Worm (Caenorhabditis elegans): ENCODE data around the gene srh-104.

The srh-104 gene

ce11 chrV:16244078-16244477 lies at the start of gene srh-104:
Gene srh-104 (minus strand): TSS chrV:16244178.
- no peak for TF ChIP-seq pes-1 (GFP tag; IDR thresholded peaks at IDR 0.05)
- TF ChIP-seq tra-4 (tag; optimal IDR thresholded peaks at IDR 0.05), result no peak
- no peak for TF ChIP-seq flt-1 (GFP tag; IDR thresholded peaks at IDR 0.05)
- no peak for TF ChIP-seq tbx-37 (GFP tag; conservative IDR thresholded peaks at IDR 0.05)
- TF ChIP-seq hmg-4 (GFP tag; optimal IDR thresholded peaks at IDR 0.05), result no peak
- no peak for TF ChIP-seq hnd-1 (tag; optimal IDR thresholded peaks at IDR 0.05)
- TF ChIP-seq sea-1 (GFP tag; conservative IDR thresholded peaks at IDR 0.05), result no peak
- TF ChIP-seq ceh-36 (tag; optimal IDR thresholded peaks at IDR 0.05), result no peak
- no peak for TF ChIP-seq scrt-1 (GFP tag; IDR thresholded peaks at IDR 0.05)
- TF ChIP-seq tbx-11 (GFP tag; IDR thresholded peaks at IDR 0.05), result no peak
- no peak for TF ChIP-seq B0310.2 (tag; optimal IDR thresholded peaks at IDR 0.05)
- no peak for TF ChIP-seq ceh-13 (GFP tag; optimal IDR thresholded peaks at IDR 0.05)
- TF ChIP-seq aly-1 (tag; optimal IDR thresholded peaks at IDR 0.05), result no peak
- TF ChIP-seq ama-1 (optimal IDR thresholded peaks at IDR 0.05), result no peak
- TF ChIP-seq F13C5.2 (tag; optimal IDR thresholded peaks at IDR 0.05), result no peak

- TF ChIP-seq tbx-11 (GFP tag; IDR thresholded peaks at IDR 0.05) (no peak), aly-1 (tag; optimal IDR thresholded peaks at IDR 0.05) (no peak), F13C5.2 (tag; optimal IDR thresholded peaks at IDR 0.05) (no peak), tbx-37 (GFP tag; conservative IDR thresholded peaks at IDR 0.05) (no peak), hnd-1 (tag; optimal IDR thresholded peaks at IDR 0.05) (no peak), hmg-4 (GFP tag; optimal IDR thresholded peaks at IDR 0.05) (no peak), tra-4 (tag; optimal IDR thresholded peaks at IDR 0.05) (no peak), B0310.2 (tag; optimal IDR thresholded peaks at IDR 0.05) (no peak), ets-7 (tag; optimal IDR thresholded peaks at IDR 0.05) (no peak), ceh-36 (tag; optimal IDR thresholded peaks at IDR 0.05) (no peak), pes-1 (GFP tag; IDR thresholded peaks at IDR 0.05) (no peak), flt-1 (GFP tag; IDR thresholded peaks at IDR 0.05) (no peak), hmbx-1 (tag; optimal IDR thresholded peaks at IDR 0.05) (no peak), sea-1 (GFP tag; conservative IDR thresholded peaks at IDR 0.05) (no peak), ama-1 (optimal IDR thresholded peaks at IDR 0.05) (no peak), ceh-13 (GFP tag; optimal IDR thresholded peaks at IDR 0.05) (no peak), scrt-1 (GFP tag; IDR thresholded peaks at IDR 0.05) (no peak)
These were observed 48.4 kb upstream of the srh-104 start, which contains the start of gene oac-5 for ce11 chrV:16292409-16292808. Gene oac-5 (plus strand): TSS chrV:16292709.

ce11 chrV:16287619-16288018 lies 43.6 kb upstream of the srh-104 start, which contains the start of gene F28G4.3:
Gene F28G4.3 (minus strand): TSS chrV:16287719.
- TF ChIP-seq flt-1 (GFP tag; IDR thresholded peaks at IDR 0.05) (no peak), scrt-1 (GFP tag; IDR thresholded peaks at IDR 0.05) (no peak), hnd-1 (tag; optimal IDR thresholded peaks at IDR 0.05) (no peak), tra-4 (tag; optimal IDR thresholded peaks at IDR 0.05) (no peak), pes-1 (GFP tag; IDR thresholded peaks at IDR 0.05) (no peak), ceh-36 (tag; optimal IDR thresholded peaks at IDR 0.05) (no peak), aly-1 (tag; optimal IDR thresholded peaks at IDR 0.05) (no peak), ama-1 (optimal IDR thresholded peaks at IDR 0.05) (no peak), tbx-11 (GFP tag; IDR thresholded peaks at IDR 0.05) (no peak), hmbx-1 (tag; optimal IDR thresholded peaks at IDR 0.05) (no peak), ceh-13 (GFP tag; optimal IDR thresholded peaks at IDR 0.05) (no peak), hmg-4 (GFP tag; optimal IDR thresholded peaks at IDR 0.05) (no peak), ets-7 (tag; optimal IDR thresholded peaks at IDR 0.05) (no peak), F13C5.2 (tag; optimal IDR thresholded peaks at IDR 0.05) (no peak), sea-1 (GFP tag; conservative IDR thresholded peaks at IDR 0.05) (no peak), B0310.2 (tag; optimal IDR thresholded peaks at IDR 0.05) (no peak)

- TF ChIP-seq sea-1 (GFP tag; conservative IDR thresholded peaks at IDR 0.05) (no peak), tra-4 (tag; optimal IDR thresholded peaks at IDR 0.05) (no peak), pes-1 (GFP tag; IDR thresholded peaks at IDR 0.05) (no peak), ceh-13 (GFP tag; optimal IDR thresholded peaks at IDR 0.05) (no peak), ceh-36 (tag; optimal IDR thresholded peaks at IDR 0.05) (no peak), hnd-1 (tag; optimal IDR thresholded peaks at IDR 0.05) (no peak), flt-1 (GFP tag; IDR thresholded peaks at IDR 0.05) (no peak), B0310.2 (tag; optimal IDR thresholded peaks at IDR 0.05) (no peak), tbx-11 (GFP tag; IDR thresholded peaks at IDR 0.05) (no peak), ama-1 (optimal IDR thresholded peaks at IDR 0.05) (no peak), tbx-37 (GFP tag; conservative IDR thresholded peaks at IDR 0.05) (no peak), hmbx-1 (tag; optimal IDR thresholded peaks at IDR 0.05) (no peak), hmg-4 (GFP tag; optimal IDR thresholded peaks at IDR 0.05) (no peak), ets-7 (tag; optimal IDR thresholded peaks at IDR 0.05) (no peak), F13C5.2 (tag; optimal IDR thresholded peaks at IDR 0.05) (no peak), aly-1 (tag; optimal IDR thresholded peaks at IDR 0.05) (no peak)
These were observed 41.8 kb upstream of the srh-104 start, which contains the start of gene F28G4.4 for ce11 chrV:16285794-16286193. Gene F28G4.4 (minus strand): TSS chrV:16285894.

ce11 chrV:16282147-16282546 lies 38.2 kb upstream of the srh-104 start, which contains the start of gene F28G4.2:
Gene F28G4.2 (minus strand): TSS chrV:16282321.
- TF ChIP-seq hnd-1 (tag; optimal IDR thresholded peaks at IDR 0.05) (no peak), B0310.2 (tag; optimal IDR thresholded peaks at IDR 0.05) (no peak), hmg-4 (GFP tag; optimal IDR thresholded peaks at IDR 0.05) (no peak), pes-1 (GFP tag; IDR thresholded peaks at IDR 0.05) (no peak), flt-1 (GFP tag; IDR thresholded peaks at IDR 0.05) (no peak), ceh-36 (tag; optimal IDR thresholded peaks at IDR 0.05) (no peak), tbx-37 (GFP tag; conservative IDR thresholded peaks at IDR 0.05) (no peak), tbx-11 (GFP tag; IDR thresholded peaks at IDR 0.05) (no peak), hmbx-1 (tag; optimal IDR thresholded peaks at IDR 0.05) (no peak), ets-7 (tag; optimal IDR thresholded peaks at IDR 0.05) (no peak), sea-1 (GFP tag; conservative IDR thresholded peaks at IDR 0.05) (no peak), ceh-13 (GFP tag; optimal IDR thresholded peaks at IDR 0.05) (no peak), aly-1 (tag; optimal IDR thresholded peaks at IDR 0.05) (no peak), F13C5.2 (tag; optimal IDR thresholded peaks at IDR 0.05) (no peak), tra-4 (tag; optimal IDR thresholded peaks at IDR 0.05) (no peak)

ce11 chrV:16277918-16278317 lies 33.9 kb upstream of the srh-104 start, which contains the start of gene cyp-37B1:
Gene cyp-37B1 (plus strand): TSS chrV:16278116.
- TF ChIP-seq F13C5.2 (tag; optimal IDR thresholded peaks at IDR 0.05) (no peak), sea-1 (GFP tag; conservative IDR thresholded peaks at IDR 0.05) (no peak), pes-1 (GFP tag; IDR thresholded peaks at IDR 0.05) (no peak), flt-1 (GFP tag; IDR thresholded peaks at IDR 0.05) (no peak), tbx-11 (GFP tag; IDR thresholded peaks at IDR 0.05) (no peak), hmg-4 (GFP tag; optimal IDR thresholded peaks at IDR 0.05) (no peak), ceh-13 (GFP tag; optimal IDR thresholded peaks at IDR 0.05) (no peak), aly-1 (tag; optimal IDR thresholded peaks at IDR 0.05) (no peak), scrt-1 (GFP tag; IDR thresholded peaks at IDR 0.05) (no peak), tra-4 (tag; optimal IDR thresholded peaks at IDR 0.05) (no peak), hmbx-1 (tag; optimal IDR thresholded peaks at IDR 0.05) (no peak), ama-1 (optimal IDR thresholded peaks at IDR 0.05) (no peak)

Data from whole organism, early embryonic.